Worm (Caenorhabditis elegans) whole organism, young adult: ENCODE results near the gene tmem-17.

Source experiments
- B0035.1 ChIP-seq: sonication (generic microtip); optimal IDR thresholded peaks from 2 replicates; lab custom pipeline; 2016; ENCODE audit warnings: missing genetic modification characterization, mild to moderate bottlenecking, missing compliant biosample characterization, missing genotype, missing genetic modification reagents
- C06A6.2 ChIP-seq: fragments of 200-800 bp; sonication (Bioruptor generic); conservative IDR thresholded peaks from 2 replicates; pipeline ENCODE4 v1.3.6; 2022; ENCODE audit warnings: missing genetic modification characterization, missing compliant biosample characterization
- C17E4.6 ChIP-seq: fragments of 200-800 bp; sonication (Bioruptor generic); IDR thresholded peaks from 2 replicates; pipeline ENCODE4 v1.3.6; 2022; ENCODE audit warnings: missing genetic modification reagents, missing genetic modification characterization, missing compliant biosample characterization
- F22D6.2 ChIP-seq: sonication (generic microtip); optimal IDR thresholded peaks from 2 replicates; lab custom pipeline; 2016; ENCODE audit warnings: mild to moderate bottlenecking, missing genetic modification characterization, missing compliant biosample characterization
- F37B4.10 ChIP-seq: fragments of 200-800 bp; sonication (Bioruptor generic); IDR thresholded peaks from 2 replicates; pipeline ENCODE4 v1.3.6; 2022; ENCODE audit warnings: missing genetic modification characterization, missing compliant biosample characterization
- F39B2.1 ChIP-seq: fragments of 200-800 bp; sonication (Bioruptor generic); IDR thresholded peaks from 2 replicates; pipeline ENCODE4 v1.3.6; 2022; ENCODE audit warnings: missing genetic modification reagents, missing genetic modification characterization, missing compliant biosample characterization
- F49E8.2 ChIP-seq: sonication (generic microtip); optimal IDR thresholded peaks from 3 replicates; lab custom pipeline; 2017; ENCODE audit warnings: missing genetic modification characterization, mild to moderate bottlenecking, missing compliant biosample characterization, antibody characterized with exemption, moderate library complexity; ENCODE audit not compliant: insufficient read depth
- F52B5.7 ChIP-seq: sonication (generic microtip); optimal IDR thresholded peaks from 2 replicates; lab custom pipeline; 2016; ENCODE audit warnings: mild to moderate bottlenecking, missing genetic modification characterization, missing compliant biosample characterization
- Y53F4B.3 ChIP-seq: fragments of 200-800 bp; sonication (Bioruptor generic); IDR thresholded peaks from 2 replicates; pipeline ENCODE4 v1.3.6; 2022; ENCODE audit warnings: missing genetic modification reagents, missing genetic modification characterization, missing compliant biosample characterization
- Y53G8AR.9 ChIP-seq: fragments of 200-800 bp; sonication (Bioruptor generic); conservative IDR thresholded peaks from 2 replicates; pipeline ENCODE4 v1.3.6; 2022; ENCODE audit warnings: missing genetic modification reagents, missing genetic modification characterization, missing compliant biosample characterization
- Y79H2A.3 ChIP-seq: fragments of 200-800 bp; sonication (Bioruptor generic); conservative IDR thresholded peaks from 2 replicates; pipeline ENCODE4 v1.3.6; 2022; ENCODE audit warnings: missing genetic modification reagents, missing genetic modification characterization, missing compliant biosample characterization
- akir-1 ChIP-seq: fragments of 200-800 bp; sonication (Bioruptor generic); optimal IDR thresholded peaks from 2 replicates; lab custom pipeline; 2018; ENCODE audit warnings: mild to moderate bottlenecking, missing genetic modification characterization, moderate library complexity, missing compliant biosample characterization
- cebp-2 ChIP-seq: fragments of 200-800 bp; sonication (Bioruptor generic); IDR thresholded peaks from 2 replicates; pipeline ENCODE4 v1.3.6; 2022; ENCODE audit warnings: missing genetic modification characterization, missing compliant biosample characterization
- ceh-58 ChIP-seq: fragments of 200-800 bp; sonication (Bioruptor generic); IDR thresholded peaks from 2 replicates; pipeline ENCODE4 v1.3.6; 2022; ENCODE audit warnings: missing genetic modification characterization, missing compliant biosample characterization
- ceh-91 ChIP-seq: fragments of 200-800 bp; sonication (Bioruptor generic); IDR thresholded peaks from 2 replicates; pipeline ENCODE4 v1.3.6; 2022; ENCODE audit warnings: missing genetic modification reagents, missing genetic modification characterization, missing compliant biosample characterization
- chd-7 ChIP-seq: sonication (generic microtip); optimal IDR thresholded peaks from 2 replicates; lab custom pipeline; 2016; ENCODE audit warnings: mild to moderate bottlenecking, missing genetic modification characterization, moderate library complexity, missing compliant biosample characterization
- die-1 ChIP-seq: sonication (generic microtip); optimal IDR thresholded peaks from 2 replicates; lab custom pipeline; 2016; ENCODE audit warnings: missing genotype, mild to moderate bottlenecking, missing genetic modification characterization, missing compliant biosample characterization
- dox-1 ChIP-seq: fragments of 200-800 bp; sonication (Bioruptor generic); IDR thresholded peaks from 2 replicates; pipeline ENCODE4 v1.3.6; 2022; ENCODE audit warnings: missing genetic modification reagents, missing genetic modification characterization, missing compliant biosample characterization
- efl-1 ChIP-seq: fragments of 150-350 bp; optimal IDR thresholded peaks from 2 replicates; lab custom pipeline; 2014; ENCODE audit warnings: missing biosample characterization, missing genetic modification reagents, missing genetic modification characterization
- egl-18 ChIP-seq: fragments of 200-800 bp; sonication (Bioruptor generic); IDR thresholded peaks from 2 replicates; pipeline ENCODE4 v1.3.6; 2022; ENCODE audit warnings: missing genetic modification reagents, missing genetic modification characterization, missing compliant biosample characterization
- ekl-4 ChIP-seq: fragments of 200-800 bp; sonication (Bioruptor generic); IDR thresholded peaks from 2 replicates; pipeline ENCODE4 v1.3.6; 2022; ENCODE audit warnings: missing genetic modification reagents, missing genetic modification characterization, missing compliant biosample characterization
- hlh-12 ChIP-seq: sonication (generic microtip); optimal IDR thresholded peaks from 2 replicates; lab custom pipeline; 2016; ENCODE audit warnings: missing genetic modification characterization, missing compliant biosample characterization
- hlh-26 ChIP-seq: fragments of 200-800 bp; sonication (Bioruptor generic); conservative IDR thresholded peaks from 2 replicates; pipeline ENCODE4 v1.3.6; 2022; ENCODE audit warnings: missing genetic modification reagents, missing genetic modification characterization, missing compliant biosample characterization
- hmg-20 ChIP-seq: fragments of 200-800 bp; sonication (Bioruptor generic); IDR thresholded peaks from 2 replicates; pipeline ENCODE4 v1.3.6; 2022; ENCODE audit warnings: missing genetic modification reagents, missing genetic modification characterization, missing compliant biosample characterization
- lin-35 ChIP-seq, 3 experiments: fragments of 150-350 bp in 2 of 3; sonication (generic microtip) in 1 of 3; optimal IDR thresholded peaks; 2 replicates each; lab custom pipeline; 2014 to 2018; ENCODE audit warnings: missing biosample characterization in 3 of 3, missing genetic modification characterization in 3 of 3, missing genetic modification reagents in 3 of 3
- lin-54 ChIP-seq: fragments of 200-800 bp; sonication (Bioruptor generic); optimal IDR thresholded peaks from 2 replicates; lab custom pipeline; 2018; ENCODE audit warnings: mild to moderate bottlenecking, missing genetic modification characterization, missing compliant biosample characterization
- lsl-1 ChIP-seq: fragments of 200-800 bp; sonication (Bioruptor generic); optimal IDR thresholded peaks from 2 replicates; lab custom pipeline; 2018; ENCODE audit warnings: mild to moderate bottlenecking, missing genetic modification characterization, moderate library complexity, missing compliant biosample characterization
- lsy-27 ChIP-seq: sonication (generic microtip); optimal IDR thresholded peaks from 2 replicates; lab custom pipeline; 2017; ENCODE audit warnings: missing genetic modification characterization, mild to moderate bottlenecking, missing compliant biosample characterization, antibody characterized with exemption, missing genotype, borderline replicate concordance; ENCODE audit not compliant: insufficient read depth
- madf-6 ChIP-seq: fragments of 200-800 bp; sonication (Bioruptor generic); IDR thresholded peaks from 2 replicates; pipeline ENCODE4 v1.3.6; 2022; ENCODE audit warnings: missing genetic modification reagents, missing genetic modification characterization, missing compliant biosample characterization
- madf-8 ChIP-seq: fragments of 200-800 bp; sonication (Bioruptor generic); conservative IDR thresholded peaks from 2 replicates; pipeline ENCODE4 v1.3.6; 2022; ENCODE audit warnings: missing genetic modification reagents, missing genetic modification characterization, missing compliant biosample characterization
- mcd-1 ChIP-seq: fragments of 200-800 bp; sonication (Bioruptor generic); IDR thresholded peaks from 2 replicates; pipeline ENCODE4 v1.3.6; 2022; ENCODE audit warnings: missing genetic modification reagents, missing genetic modification characterization, missing compliant biosample characterization
- mes-4 ChIP-seq: sonication (generic microtip); optimal IDR thresholded peaks from 2 replicates; lab custom pipeline; 2016; ENCODE audit warnings: missing genotype, missing genetic modification characterization, missing compliant biosample characterization
- nhr-120 ChIP-seq: fragments of 200-800 bp; sonication (Bioruptor generic); IDR thresholded peaks from 2 replicates; pipeline ENCODE4 v1.3.6; 2022; ENCODE audit warnings: missing genetic modification characterization, missing compliant biosample characterization
- nhr-27 ChIP-seq: fragments of 200-800 bp; sonication (Bioruptor generic); optimal IDR thresholded peaks from 2 replicates; lab custom pipeline; 2018; ENCODE audit warnings: mild to moderate bottlenecking, missing genetic modification characterization, moderate library complexity, missing compliant biosample characterization
- pha-4 ChIP-seq: fragments of 150-350 bp; sonication (generic microtip); optimal IDR thresholded peaks from 2 replicates; lab custom pipeline; 2014; ENCODE audit warnings: missing biosample characterization, missing genetic modification reagents, missing genetic modification characterization
- rec-8 ChIP-seq, 2 experiments: sonication (generic microtip); optimal IDR thresholded peaks; 2 replicates each; lab custom pipeline; 2016; ENCODE audit warnings: mild to moderate bottlenecking in 2 of 2, missing genetic modification characterization in 2 of 2, missing genetic modification reagents in 2 of 2, missing genotype in 2 of 2, missing biosample characterization in 1 of 2, missing compliant biosample characterization in 1 of 2, moderate library complexity in 1 of 2
- repo-1 ChIP-seq: sonication (generic microtip); optimal IDR thresholded peaks from 2 replicates; lab custom pipeline; 2017; ENCODE audit warnings: mild to moderate bottlenecking, missing genetic modification characterization, missing compliant biosample characterization
- sdz-38 ChIP-seq: sonication (generic microtip); optimal IDR thresholded peaks from 2 replicates; lab custom pipeline; 2016; ENCODE audit warnings: missing genotype, missing genetic modification characterization, missing compliant biosample characterization
- snpc-1.3 ChIP-seq: sonication (generic microtip); optimal IDR thresholded peaks from 2 replicates; lab custom pipeline; 2017; ENCODE audit warnings: missing genetic modification characterization, mild to moderate bottlenecking, missing compliant biosample characterization, antibody characterized with exemption, moderate library complexity, missing genotype, missing genetic modification reagents; ENCODE audit not compliant: insufficient read depth
- snpc-4 ChIP-seq, 5 experiments: fragments of 150-350 bp in 1 of 5; sonication (generic microtip) in 4 of 5; optimal IDR thresholded peaks; 2 replicates each; lab custom pipeline; 2014 to 2018; ENCODE audit warnings: missing genetic modification characterization in 5 of 5, missing biosample characterization in 3 of 5, antibody characterized with exemption in 2 of 5, mild to moderate bottlenecking in 2 of 5, missing compliant biosample characterization in 2 of 5, missing genotype in 2 of 5, moderate library complexity in 2 of 5, missing genetic modification reagents in 1 of 5
- tlf-1 ChIP-seq: fragments of 200-800 bp; sonication (Bioruptor generic); optimal IDR thresholded peaks from 2 replicates; lab custom pipeline; 2018; ENCODE audit warnings: mild to moderate bottlenecking, missing genetic modification characterization, missing compliant biosample characterization
- unc-62 ChIP-seq: fragments of 150-350 bp; optimal IDR thresholded peaks from 2 replicates; lab custom pipeline; 2014; ENCODE audit warnings: missing biosample characterization, missing genetic modification reagents, missing genetic modification characterization
- zim-3 ChIP-seq: sonication (generic microtip); optimal IDR thresholded peaks from 2 replicates; lab custom pipeline; 2017; ENCODE audit warnings: mild to moderate bottlenecking, missing genetic modification characterization, moderate library complexity, missing compliant biosample characterization
- ztf-26 ChIP-seq: sonication (generic microtip); optimal IDR thresholded peaks from 2 replicates; lab custom pipeline; 2017; ENCODE audit warnings: missing genetic modification characterization, missing compliant biosample characterization
- ztf-28 ChIP-seq: fragments of 200-800 bp; sonication (Bioruptor generic); IDR thresholded peaks from 2 replicates; pipeline ENCODE4 v1.3.6; 2022; ENCODE audit warnings: missing genetic modification reagents, missing genetic modification characterization, missing compliant biosample characterization
- ztf-3 ChIP-seq: fragments of 200-800 bp; sonication (Bioruptor generic); optimal IDR thresholded peaks from 2 replicates; lab custom pipeline; 2018; ENCODE audit warnings: mild to moderate bottlenecking, missing genetic modification characterization, missing compliant biosample characterization

The tmem-17 gene

ce11 chrIII:7101814-7102477 lies 31.9 kb downstream of the tmem-17 start:
- TF ChIP-seq nhr-120: no peak
- peak; percentile 67 for TF ChIP-seq snpc-1.3 (tag; lab: Kevin White, UChicago)
- TF ChIP-seq ztf-28 (GFP tag; lab: Robert Waterston, UW): no peak
- TF ChIP-seq chd-7 (tag; lab: Kevin White, UChicago): peak; percentile 16
- TF ChIP-seq ceh-91 (GFP tag; lab: Robert Waterston, UW): no peak; the same call in none of the 2 replicates
- TF ChIP-seq ceh-58: peak; percentile 62; the same call in 1 of the 2 replicates
- TF ChIP-seq unc-62 (GFP tag; lab: Kevin White, UChicago): no peak
- peak; percentile 36; the same call in 1 of the 2 replicates for TF ChIP-seq madf-8 (GFP tag; lab: Robert Waterston, UW)
- TF ChIP-seq hmg-20 (GFP tag; lab: Robert Waterston, UW): 0 out of 2 replicates have a peak, but pooled peaks have one; percentile 34
- TF ChIP-seq efl-1 (GFP tag; lab: Kevin White, UChicago): peak; percentile 51
- TF ChIP-seq nhr-27 (tag; lab: Kevin White, UChicago): no peak
- peak; percentile 59 for TF ChIP-seq lsl-1 (GFP tag; lab: Kevin White, UChicago)
- TF ChIP-seq repo-1 (tag; lab: Kevin White, UChicago): peak; percentile 43
- peak; percentile 83 for TF ChIP-seq Y53G8AR.9 (GFP tag; lab: Robert Waterston, UW)
- TF ChIP-seq F52B5.7 (tag; lab: Kevin White, UChicago): peak; percentile 72
- TF ChIP-seq C17E4.6 (GFP tag; lab: Robert Waterston, UW): 0 out of 2 replicates have a peak, but pooled peaks have one; percentile 11
- no peak for TF ChIP-seq mcd-1
- no peak for TF ChIP-seq Y53F4B.3 (GFP tag; lab: Robert Waterston, UW)
- TF ChIP-seq ztf-3 (GFP tag; lab: Kevin White, UChicago): no peak
- TF ChIP-seq B0035.1 (tag; lab: Kevin White, UChicago): no peak
- TF ChIP-seq C06A6.2 (GFP tag; lab: Robert Waterston, UW): no peak
- no peak for TF ChIP-seq egl-18 (GFP tag; lab: Robert Waterston, UW)
- no peak for TF ChIP-seq pha-4 (tag; lab: Kevin White, UChicago)
- no peak for TF ChIP-seq akir-1 (GFP tag; lab: Kevin White, UChicago)
- TF ChIP-seq F22D6.2 (tag; lab: Kevin White, UChicago): no peak
- TF ChIP-seq zim-3 (tag; lab: Kevin White, UChicago): no peak
- no peak for TF ChIP-seq rec-8 (tag; optimal IDR thresholded peaks at IDR 0.05; lab: Kevin White, UChicago)
- TF ChIP-seq mes-4 (tag; lab: Kevin White, UChicago): no peak
- TF ChIP-seq madf-6: peak; percentile 84
- TF ChIP-seq lin-35 (GFP tag; optimal IDR thresholded peaks at IDR 0.05; lab: Kevin White, UChicago): no peak
- TF ChIP-seq lin-54 (GFP tag; lab: Kevin White, UChicago): peak; percentile 70
- TF ChIP-seq ztf-26: no peak
- peak; percentile 37 for TF ChIP-seq snpc-4 (GFP tag; optimal IDR thresholded peaks at IDR 0.05; lab: Kevin White, UChicago)
- peak in 1 of 4 experiments; percentile 71 for TF ChIP-seq snpc-4 (tag; optimal IDR thresholded peaks at IDR 0.05; lab: Kevin White, UChicago)
- TF ChIP-seq hlh-12: no peak
- TF ChIP-seq tlf-1 (GFP tag; lab: Kevin White, UChicago): peak; percentile 82
- TF ChIP-seq cebp-2 (GFP tag; lab: Robert Waterston, UW): no peak
- TF ChIP-seq die-1 (tag; lab: Kevin White, UChicago): no peak
- peak; percentile 92 for TF ChIP-seq ekl-4
- TF ChIP-seq hlh-26 (GFP tag; lab: Robert Waterston, UW): no peak
- TF ChIP-seq F49E8.2: peak; percentile 88
- peak; percentile 73 for TF ChIP-seq dox-1 (GFP tag; lab: Robert Waterston, UW)
- peak; percentile 70; the same call in 1 of the 2 replicates for TF ChIP-seq F39B2.1 (GFP tag; lab: Robert Waterston, UW)
- no peak for TF ChIP-seq lsy-27 (tag; lab: Kevin White, UChicago)
- no peak for TF ChIP-seq F37B4.10 (GFP tag; lab: Robert Waterston, UW)
- peak; percentile 95 for TF ChIP-seq Y79H2A.3 (GFP tag; lab: Robert Waterston, UW)
- TF ChIP-seq sdz-38 (tag; lab: Kevin White, UChicago): no peak
